Fruit fly (Drosophila melanogaster) whole organism, embryonic: ENCODE measurements around the gene RpS17.

Source experiments
- Ada2b ChIP-seq: fragments of 200-800 bp; sonication (Bioruptor generic); IDR thresholded peaks from 2 replicates; pipeline ENCODE4 v1.3.6; 2022; ENCODE audit warnings: missing biosample characterization, missing genetic modification characterization
- CG11247 ChIP-seq: fragments of 200-800 bp; sonication (Bioruptor generic); IDR thresholded peaks from 2 replicates; pipeline ENCODE4 v1.3.6; 2022; ENCODE audit warnings: missing biosample characterization, missing genetic modification characterization
- CG12942 ChIP-seq: fragments of 200-800 bp; sonication (Bioruptor generic); optimal IDR thresholded peaks from 3 replicates; lab custom pipeline; 2016; ENCODE audit warnings: missing biosample characterization, missing genetic modification characterization
- CG13287 ChIP-seq: fragments of 200-800 bp; sonication (Bioruptor generic); IDR thresholded peaks from 2 replicates; pipeline ENCODE4 v1.3.6; 2022; ENCODE audit warnings: missing biosample characterization, missing genetic modification characterization; ENCODE audit not compliant: partially characterized antibody
- CG14710 ChIP-seq: fragments of 200-800 bp; sonication (Bioruptor generic); optimal IDR thresholded peaks from 3 replicates; lab custom pipeline; 2019; ENCODE audit warnings: missing biosample characterization, mild to moderate bottlenecking, missing genetic modification characterization, moderate library complexity
- CG15479 ChIP-seq: fragments of 200-800 bp; sonication (Bioruptor generic); optimal IDR thresholded peaks from 3 replicates; lab custom pipeline; 2019; ENCODE audit warnings: missing biosample characterization, mild to moderate bottlenecking, missing genetic modification characterization, moderate library complexity
- CG1647 ChIP-seq: fragments of 200-800 bp; sonication (Bioruptor generic); optimal IDR thresholded peaks from 3 replicates; lab custom pipeline; 2016; ENCODE audit warnings: missing biosample characterization, missing genetic modification characterization
- CG16813 ChIP-seq: fragments of 200-800 bp; sonication (Bioruptor generic); IDR thresholded peaks from 3 replicates; pipeline ENCODE4 v1.3.6; 2022; ENCODE audit warnings: missing biosample characterization, missing genetic modification characterization; ENCODE audit not compliant: partially characterized antibody
- CG17912 ChIP-seq: fragments of 200-800 bp; sonication (Bioruptor generic); optimal IDR thresholded peaks from 2 replicates; lab custom pipeline; 2018; ENCODE audit warnings: missing biosample characterization, mild to moderate bottlenecking, missing genetic modification characterization
- CG18011 ChIP-seq: fragments of 200-800 bp; sonication (Bioruptor generic); optimal IDR thresholded peaks from 2 replicates; lab custom pipeline; 2017; ENCODE audit warnings: missing biosample characterization, missing genetic modification characterization, mild to moderate bottlenecking, moderate library complexity, missing genotype
- CG2199 ChIP-seq: fragments of 200-800 bp; sonication (Bioruptor generic); IDR thresholded peaks from 3 replicates; pipeline ENCODE4 v1.3.6; 2022; ENCODE audit warnings: missing biosample characterization, missing genetic modification characterization
- CG30403 ChIP-seq: fragments of 200-800 bp; sonication (Bioruptor generic); optimal IDR thresholded peaks from 3 replicates; lab custom pipeline; 2016; ENCODE audit warnings: missing biosample characterization, missing genetic modification characterization
- CG34224 ChIP-seq: fragments of 200-800 bp; sonication (Bioruptor generic); IDR thresholded peaks from 3 replicates; pipeline ENCODE4 v1.3.6; 2022; ENCODE audit warnings: missing biosample characterization, missing genetic modification characterization; ENCODE audit not compliant: partially characterized antibody
- CG34422 ChIP-seq: fragments of 200-800 bp; sonication (Bioruptor generic); IDR thresholded peaks from 3 replicates; pipeline ENCODE4 v1.3.6; 2022; ENCODE audit warnings: missing biosample characterization, missing genetic modification characterization
- CG7271 ChIP-seq: fragments of 200-800 bp; sonication (Bioruptor generic); optimal IDR thresholded peaks from 2 replicates; lab custom pipeline; 2018; ENCODE audit warnings: missing biosample characterization, mild to moderate bottlenecking, missing genetic modification characterization, moderate library complexity
- CG7745 ChIP-seq: fragments of 200-800 bp; sonication (Bioruptor generic); optimal IDR thresholded peaks from 2 replicates; lab custom pipeline; 2018; ENCODE audit warnings: missing biosample characterization, mild to moderate bottlenecking, missing genetic modification characterization, moderate library complexity
- CG7963 ChIP-seq: fragments of 200-800 bp; sonication (Bioruptor generic); IDR thresholded peaks from 3 replicates; pipeline ENCODE4 v1.3.6; 2022; ENCODE audit warnings: missing biosample characterization, missing genetic modification characterization; ENCODE audit not compliant: partially characterized antibody
- CG8478 ChIP-seq: fragments of >200 bp; optimal IDR thresholded peaks from 2 replicates; lab custom pipeline; 2018
- CG9437 ChIP-seq: fragments of 200-800 bp; sonication (Bioruptor generic); optimal IDR thresholded peaks from 2 replicates; lab custom pipeline; 2018; ENCODE audit warnings: missing biosample characterization, mild to moderate bottlenecking, missing genetic modification characterization
- CG9727 ChIP-seq: fragments of 200-800 bp; sonication (Bioruptor generic); optimal IDR thresholded peaks from 3 replicates; lab custom pipeline; 2017; ENCODE audit warnings: missing biosample characterization, mild to moderate bottlenecking, missing genetic modification characterization
- CG9932 ChIP-seq: fragments of 200-800 bp; sonication (Bioruptor generic); IDR thresholded peaks from 2 replicates; pipeline ENCODE4 v1.3.6; 2022; ENCODE audit warnings: missing biosample characterization, missing genetic modification characterization
- D19B ChIP-seq: fragments of 200-800 bp; sonication (Bioruptor generic); optimal IDR thresholded peaks from 2 replicates; lab custom pipeline; 2017; ENCODE audit warnings: missing biosample characterization, mild to moderate bottlenecking, missing genetic modification characterization
- Dll ChIP-seq: fragments of 200-800 bp; sonication (Bioruptor generic); IDR thresholded peaks from 4 replicates; pipeline ENCODE4 v1.3.6; 2022; ENCODE audit warnings: missing biosample characterization, missing genetic modification characterization; ENCODE audit not compliant: partially characterized antibody
- E2f2 ChIP-seq: fragments of 200-800 bp; sonication (Bioruptor generic); IDR thresholded peaks from 2 replicates; pipeline ENCODE4 v1.3.6; 2022; ENCODE audit warnings: missing biosample characterization, missing genetic modification characterization
- Elba2 ChIP-seq: fragments of 200-800 bp; sonication (Bioruptor generic); optimal IDR thresholded peaks from 3 replicates; lab custom pipeline; 2016; ENCODE audit warnings: missing biosample characterization, missing genetic modification characterization
- Ets97D ChIP-seq: fragments of 200-800 bp; sonication (Bioruptor generic); optimal IDR thresholded peaks from 3 replicates; lab custom pipeline; 2016; ENCODE audit warnings: missing biosample characterization, missing genetic modification characterization
- Gug ChIP-seq: fragments of 200-800 bp; sonication (Bioruptor generic); IDR thresholded peaks from 4 replicates; pipeline ENCODE4 v1.3.6; 2022; ENCODE audit warnings: missing biosample characterization, missing genetic modification characterization
- HmgZ ChIP-seq: fragments of 200-800 bp; sonication (Bioruptor generic); optimal IDR thresholded peaks from 2 replicates; lab custom pipeline; 2018; ENCODE audit warnings: missing biosample characterization, mild to moderate bottlenecking, missing genetic modification characterization
- Med ChIP-seq: fragments of 200-800 bp; sonication (Bioruptor generic); peaks from one replicate; lab custom pipeline; 2016; ENCODE audit warnings: missing biosample characterization, missing genetic modification characterization, mild to moderate bottlenecking, inconsistent platforms, moderate library complexity
- NFAT ChIP-seq: fragments of 200-800 bp; sonication (Bioruptor generic); IDR thresholded peaks from 2 replicates; pipeline ENCODE4 v1.3.6; 2022; ENCODE audit warnings: missing biosample characterization, missing genetic modification characterization
- Opbp ChIP-seq: fragments of 200-800 bp; sonication (Bioruptor generic); IDR thresholded peaks from 3 replicates; pipeline ENCODE4 v1.3.6; 2022; ENCODE audit warnings: missing biosample characterization, missing genetic modification characterization; ENCODE audit not compliant: partially characterized antibody
- Sin3A ChIP-seq: fragments of >200 bp; optimal IDR thresholded peaks from 2 replicates; lab custom pipeline; 2018
- Taf1 ChIP-seq: fragments of 200-800 bp; sonication (Bioruptor generic); IDR thresholded peaks from 2 replicates; pipeline ENCODE4 v1.3.6; 2022; ENCODE audit warnings: missing biosample characterization, missing genetic modification characterization
- abd-A ChIP-seq: fragments of 200-800 bp; sonication (Bioruptor generic); optimal IDR thresholded peaks from 3 replicates; lab custom pipeline; 2019; ENCODE audit warnings: missing biosample characterization, mild to moderate bottlenecking, missing genetic modification characterization, moderate library complexity
- bab2 ChIP-seq: fragments of 200-800 bp; sonication (Bioruptor generic); optimal IDR thresholded peaks from 2 replicates; lab custom pipeline; 2016; ENCODE audit warnings: missing biosample characterization, missing genetic modification characterization
- crp ChIP-seq, 2 experiments: fragments of 200-800 bp; sonication (Bioruptor generic); optimal IDR thresholded peaks; 2 replicates in 1 of 2; 3 replicates in 1 of 2; lab custom pipeline; 2017; ENCODE audit warnings: missing biosample characterization in 2 of 2, missing genetic modification characterization in 2 of 2, mild to moderate bottlenecking in 1 of 2, moderate library complexity in 1 of 2
- ewg ChIP-seq: fragments of 200-800 bp; sonication (Bioruptor generic); optimal IDR thresholded peaks from 3 replicates; lab custom pipeline; 2017; ENCODE audit warnings: mild to moderate bottlenecking, missing biosample characterization, missing genetic modification reagents, missing genetic modification characterization
- inv ChIP-seq: fragments of 200-800 bp; sonication (Bioruptor generic); IDR thresholded peaks from 2 replicates; pipeline ENCODE4 v1.3.6; 2022; ENCODE audit warnings: missing biosample characterization, missing genetic modification characterization; ENCODE audit not compliant: partially characterized antibody
- kay ChIP-seq: fragments of 200-800 bp; sonication (Bioruptor generic); optimal IDR thresholded peaks from 2 replicates; lab custom pipeline; 2016; ENCODE audit warnings: missing biosample characterization, missing genetic modification characterization
- mam ChIP-seq: fragments of 200-800 bp; sonication (Bioruptor generic); optimal IDR thresholded peaks from 3 replicates; lab custom pipeline; 2016; ENCODE audit warnings: missing biosample characterization, missing genetic modification characterization
- mld ChIP-seq: fragments of 200-800 bp; sonication (Bioruptor generic); IDR thresholded peaks from 3 replicates; pipeline ENCODE4 v1.3.6; 2022; ENCODE audit warnings: missing biosample characterization, missing genetic modification characterization; ENCODE audit not compliant: partially characterized antibody
- pb ChIP-seq: fragments of 200-800 bp; sonication (Bioruptor generic); optimal IDR thresholded peaks from 3 replicates; lab custom pipeline; 2016; ENCODE audit warnings: missing biosample characterization, missing genetic modification characterization
- phol ChIP-seq: fragments of 200-800 bp; sonication (Bioruptor generic); optimal IDR thresholded peaks from 3 replicates; lab custom pipeline; 2018; ENCODE audit warnings: missing biosample characterization, mild to moderate bottlenecking, missing genetic modification characterization, moderate library complexity
- sd ChIP-seq: fragments of 200-800 bp; sonication (Bioruptor generic); optimal IDR thresholded peaks from 3 replicates; lab custom pipeline; 2018; ENCODE audit warnings: missing biosample characterization, mild to moderate bottlenecking, missing genetic modification characterization, moderate library complexity
- sens ChIP-seq: fragments of 200-800 bp; sonication (Bioruptor generic); peaks from one replicate; lab custom pipeline; 2016; ENCODE audit warnings: missing biosample characterization, missing genetic modification characterization
- sna ChIP-seq: fragments of 200-800 bp; sonication (Bioruptor generic); IDR thresholded peaks from 2 replicates; pipeline ENCODE4 v1.3.6; 2022; ENCODE audit warnings: missing biosample characterization, missing genetic modification characterization; ENCODE audit not compliant: partially characterized antibody
- stc ChIP-seq: fragments of 200-800 bp; sonication (Bioruptor generic); IDR thresholded peaks from 2 replicates; pipeline ENCODE4 v1.3.6; 2022; ENCODE audit warnings: missing biosample characterization, missing genetic modification characterization
- tgo ChIP-seq: fragments of 200-800 bp; sonication (Bioruptor generic); IDR thresholded peaks from 3 replicates; pipeline ENCODE4 v1.3.6; 2022; ENCODE audit warnings: missing biosample characterization, missing genetic modification characterization
- zen2 ChIP-seq: fragments of 200-800 bp; sonication (Bioruptor generic); IDR thresholded peaks from 3 replicates; pipeline ENCODE4 v1.3.6; 2022; ENCODE audit warnings: missing biosample characterization, missing genetic modification characterization; ENCODE audit not compliant: partially characterized antibody

Gene RpS17

dm6 chr3L:9402157-9402890 lies 27.3 kb downstream of the RpS17 start, which contains the start of gene eIF4E1 (continued):
- TF ChIP-seq crp (GFP tag; optimal IDR thresholded peaks at IDR 0.05; lab: Kevin White, UChicago) (peak in 1 of 2 experiments; percentile 5), CG34422 (GFP tag; lab: Robert Waterston, UW) (peak; percentile 57; the same call in 2 of the 3 replicates), Opbp (GFP tag; lab: Robert Waterston, UW) (peak; percentile 81), Sin3A (lab: Kevin White, UChicago) (peak; percentile 89), E2f2 (GFP tag; lab: Robert Waterston, UW) (peak; percentile 50), bab2 (no peak), Med (GFP tag; lab: Kevin White, UChicago) (peak; percentile 74), sna (GFP tag; lab: Robert Waterston, UW) (no peak), CG7963 (GFP tag; lab: Robert Waterston, UW) (peak; percentile 67), Elba2 (GFP tag; lab: Kevin White, UChicago) (peak; percentile 75), tgo (no peak), phol (tag; lab: Kevin White, UChicago) (peak; percentile 62), Gug (peak; percentile 33; the same call in 1 of the 4 replicates), CG15479 (peak; percentile 73), HmgZ (tag; lab: Kevin White, UChicago) (peak; percentile 42), CG11247 (GFP tag; lab: Robert Waterston, UW) (peak; percentile 43), sd (peak; percentile 21), CG13287 (peak; percentile 80), Ets97D (GFP tag; lab: Kevin White, UChicago) (peak; percentile 96), mam (GFP tag; lab: Kevin White, UChicago) (peak; percentile 60), CG8478 (peak; percentile 86), Taf1 (GFP tag; lab: Robert Waterston, UW) (no peak), pb (GFP tag; lab: Kevin White, UChicago) (peak; percentile 7), CG9727 (GFP tag; lab: Kevin White, UChicago) (no peak), sens (peak; percentile 78), CG17912 (GFP tag; lab: Kevin White, UChicago) (peak; percentile 29), CG2199 (GFP tag; lab: Robert Waterston, UW) (peak; percentile 84; the same call in 2 of the 3 replicates), Ada2b (no peak), CG9437 (GFP tag; lab: Kevin White, UChicago) (peak; percentile 96), CG16813 (GFP tag; lab: Robert Waterston, UW) (peak; percentile 82), NFAT (peak; percentile 54; the same call in 1 of the 2 replicates), D19B (GFP tag; lab: Kevin White, UChicago) (no peak), mld (peak; percentile 68), stc (GFP tag; lab: Robert Waterston, UW) (peak; percentile 4; the same call in 1 of the 2 replicates), CG14710 (tag; lab: Kevin White, UChicago) (peak; percentile 71), zen2 (peak; percentile 57; the same call in 2 of the 3 replicates), CG7271 (tag; lab: Kevin White, UChicago) (no peak), CG30403 (peak; percentile 7), inv (peak; percentile 81), kay (GFP tag; lab: Kevin White, UChicago) (peak; percentile 23), CG34224 (peak; percentile 58), ewg (GFP tag; lab: Kevin White, UChicago) (no peak), Dll (peak; percentile 72), CG18011 (GFP tag; lab: Kevin White, UChicago) (peak; percentile 97), CG7745 (tag; lab: Kevin White, UChicago) (peak; percentile 57), CG9932 (peak; percentile 31; the same call in 1 of the 2 replicates), abd-A (tag; lab: Kevin White, UChicago) (no peak), CG12942 (GFP tag; lab: Kevin White, UChicago) (no peak), CG1647 (GFP tag; lab: Kevin White, UChicago) (no peak)
